Worm (Caenorhabditis elegans) whole organism, young adult: Measurements from ENCODE around the gene ZK1290.7.

Experiments
- Y67H2A.10 ChIP-seq: fragments of 200-800 bp; sonication (Bioruptor generic); conservative IDR thresholded peaks from 2 replicates; pipeline ENCODE4 v1.3.6; 2022; ENCODE audit warnings: missing genetic modification reagents, missing genetic modification characterization, missing compliant biosample characterization
- ceh-27 ChIP-seq: fragments of 200-800 bp; sonication (Bioruptor generic); optimal IDR thresholded peaks from 2 replicates; lab custom pipeline; 2018; ENCODE audit warnings: mild to moderate bottlenecking, missing genetic modification characterization, moderate library complexity, missing compliant biosample characterization
- let-526 ChIP-seq: fragments of 200-800 bp; sonication (Bioruptor generic); IDR thresholded peaks from 2 replicates; pipeline ENCODE4 v1.3.6; 2022; ENCODE audit warnings: missing genetic modification reagents, missing genetic modification characterization, missing compliant biosample characterization

DNA sequence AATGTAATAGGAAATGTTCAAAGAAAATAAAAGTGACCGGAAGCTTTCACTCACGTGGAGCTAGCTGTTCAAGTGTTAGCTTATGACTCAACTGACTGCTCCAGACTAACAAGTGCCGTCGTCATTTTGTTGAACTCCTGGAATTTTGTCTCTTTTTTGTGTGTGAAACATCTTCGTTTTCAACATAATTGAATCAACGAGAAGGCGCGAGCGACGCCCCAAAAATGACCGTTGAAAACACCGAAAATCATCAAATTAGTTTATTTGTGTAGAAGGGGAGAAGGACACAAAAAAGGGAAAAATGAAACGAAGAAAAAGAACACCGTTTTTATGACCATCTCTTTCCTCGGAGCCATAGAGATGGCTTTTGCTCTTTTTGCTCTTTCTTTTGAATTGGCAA is 30.1 kb upstream of the ZK1290.7 start, which contains the start of gene ZK1290.14:
- TF ChIP-seq let-526 (GFP tag; lab: Robert Waterston, UW) (no peak), ceh-27 (GFP tag; lab: Kevin White, UChicago) (no peak), Y67H2A.10 (no peak)
